Fruit fly (Drosophila melanogaster) whole organism, embryonic: Measurements from ENCODE around the gene wdn.

Experiments used
- ATbp ChIP-seq: fragments of 200-800 bp; sonication (Bioruptor generic); optimal IDR thresholded peaks from 2 replicates; lab custom pipeline; 2017; ENCODE audit warnings: missing biosample characterization, mild to moderate bottlenecking, missing genetic modification characterization, missing genetic modification reagents
- Adf1 ChIP-seq: fragments of 200-800 bp; sonication (Bioruptor generic); IDR thresholded peaks from 2 replicates; pipeline ENCODE4 v1.3.6; 2022; ENCODE audit warnings: missing biosample characterization, missing genetic modification characterization
- B-H1 ChIP-seq: fragments of 200-800 bp; sonication (Bioruptor generic); IDR thresholded peaks from 3 replicates; pipeline ENCODE4 v1.3.6; 2022; ENCODE audit warnings: missing biosample characterization, missing genetic modification characterization
- BEAF-32 ChIP-seq: fragments of 200-800 bp; sonication (Bioruptor generic); optimal IDR thresholded peaks from 3 replicates; lab custom pipeline; 2017; ENCODE audit warnings: missing biosample characterization, missing genetic modification characterization, mild to moderate bottlenecking, moderate library complexity, missing genetic modification reagents
- Bdp1 ChIP-seq: fragments of 200-800 bp; sonication (Bioruptor generic); optimal IDR thresholded peaks from 3 replicates; lab custom pipeline; 2016; ENCODE audit warnings: missing biosample characterization, missing genetic modification characterization
- Blimp-1 ChIP-seq: fragments of 200-800 bp; sonication (Bioruptor generic); optimal IDR thresholded peaks from 3 replicates; lab custom pipeline; 2018; ENCODE audit warnings: missing biosample characterization, missing genetic modification characterization, mild to moderate bottlenecking, moderate library complexity, missing genetic modification reagents
- CG10979 ChIP-seq: fragments of 200-800 bp; sonication (Bioruptor generic); optimal IDR thresholded peaks from 2 replicates; lab custom pipeline; 2018; ENCODE audit warnings: missing biosample characterization, mild to moderate bottlenecking, missing genetic modification characterization, moderate library complexity
- CG11398 ChIP-seq: fragments of 200-800 bp; sonication (Bioruptor generic); optimal IDR thresholded peaks from 2 replicates; lab custom pipeline; 2016; ENCODE audit warnings: missing biosample characterization, missing genetic modification characterization
- CG13894 ChIP-seq: fragments of 200-800 bp; sonication (Bioruptor generic); optimal IDR thresholded peaks from 3 replicates; lab custom pipeline; 2018; ENCODE audit warnings: missing biosample characterization, mild to moderate bottlenecking, missing genetic modification characterization, moderate library complexity
- CG14860 ChIP-seq: fragments of 200-800 bp; sonication (Bioruptor generic); IDR thresholded peaks from 3 replicates; pipeline ENCODE4 v1.3.6; 2022; ENCODE audit warnings: missing biosample characterization, missing genetic modification characterization; ENCODE audit not compliant: partially characterized antibody
- CG1603 ChIP-seq: fragments of 200-800 bp; sonication (Bioruptor generic); optimal IDR thresholded peaks from 2 replicates; lab custom pipeline; 2019; ENCODE audit warnings: missing biosample characterization, mild to moderate bottlenecking, missing genetic modification characterization, moderate library complexity
- CG17359 ChIP-seq: fragments of 200-800 bp; sonication (Bioruptor generic); optimal IDR thresholded peaks from 3 replicates; lab custom pipeline; 2018; ENCODE audit warnings: missing biosample characterization, mild to moderate bottlenecking, missing genetic modification characterization, moderate library complexity
- CG17802 ChIP-seq: fragments of 200-800 bp; sonication (Bioruptor generic); optimal IDR thresholded peaks from 2 replicates; lab custom pipeline; 2018; ENCODE audit warnings: missing biosample characterization, mild to moderate bottlenecking, missing genetic modification characterization, moderate library complexity
- CG17829 ChIP-seq: fragments of 200-800 bp; optimal IDR thresholded peaks from 2 replicates; lab custom pipeline; 2019; ENCODE audit warnings: missing biosample characterization, mild to moderate bottlenecking, missing genetic modification characterization, moderate library complexity
- CG2129 ChIP-seq: fragments of 200-800 bp; sonication (Bioruptor generic); IDR thresholded peaks from 2 replicates; pipeline ENCODE4 v1.3.6; 2022; ENCODE audit warnings: missing biosample characterization, missing genetic modification characterization; ENCODE audit not compliant: partially characterized antibody
- CG2202 ChIP-seq: fragments of 200-800 bp; sonication (Bioruptor generic); optimal IDR thresholded peaks from 2 replicates; lab custom pipeline; 2018; ENCODE audit warnings: missing biosample characterization, mild to moderate bottlenecking, missing genetic modification characterization
- CG4328 ChIP-seq: fragments of 200-800 bp; sonication (Bioruptor generic); optimal IDR thresholded peaks from 3 replicates; lab custom pipeline; 2017; ENCODE audit warnings: missing biosample characterization, missing genetic modification reagents, missing genetic modification characterization
- CG4730 ChIP-seq: fragments of 200-800 bp; sonication (Bioruptor generic); IDR thresholded peaks from 2 replicates; pipeline ENCODE4 v1.3.6; 2022; ENCODE audit warnings: missing biosample characterization, missing genetic modification characterization
- CG8290 ChIP-seq, 3 experiments: fragments of 200-800 bp; sonication (Bioruptor generic); optimal IDR thresholded peaks; 2 replicates each; lab custom pipeline; 2016 to 2019; ENCODE audit warnings: missing biosample characterization in 3 of 3, missing genetic modification characterization in 3 of 3, mild to moderate bottlenecking in 2 of 3, moderate library complexity in 1 of 3
- D19A ChIP-seq: fragments of 200-800 bp; optimal IDR thresholded peaks from 3 replicates; lab custom pipeline; 2019; ENCODE audit warnings: missing biosample characterization, mild to moderate bottlenecking, missing genetic modification characterization, moderate library complexity
- Dll ChIP-seq: fragments of 200-800 bp; sonication (Bioruptor generic); IDR thresholded peaks from 4 replicates; pipeline ENCODE4 v1.3.6; 2022; ENCODE audit warnings: missing biosample characterization, missing genetic modification characterization; ENCODE audit not compliant: partially characterized antibody
- E2f2 ChIP-seq: fragments of 200-800 bp; sonication (Bioruptor generic); IDR thresholded peaks from 2 replicates; pipeline ENCODE4 v1.3.6; 2022; ENCODE audit warnings: missing biosample characterization, missing genetic modification characterization
- Elba2 ChIP-seq: fragments of 200-800 bp; sonication (Bioruptor generic); optimal IDR thresholded peaks from 3 replicates; lab custom pipeline; 2016; ENCODE audit warnings: missing biosample characterization, missing genetic modification characterization
- Ets97D ChIP-seq: fragments of 200-800 bp; sonication (Bioruptor generic); optimal IDR thresholded peaks from 3 replicates; lab custom pipeline; 2016; ENCODE audit warnings: missing biosample characterization, missing genetic modification characterization
- HHEX ChIP-seq: fragments of 200-800 bp; sonication (Bioruptor generic); optimal IDR thresholded peaks from 3 replicates; lab custom pipeline; 2017; ENCODE audit warnings: missing biosample characterization, mild to moderate bottlenecking, missing genetic modification characterization, missing genetic modification reagents
- HmgD ChIP-seq: fragments of 200-800 bp; sonication (Bioruptor generic); optimal IDR thresholded peaks from 3 replicates; lab custom pipeline; 2016; ENCODE audit warnings: missing biosample characterization, missing genetic modification characterization
- MTF-1 ChIP-seq: fragments of 200-800 bp; sonication (Bioruptor generic); optimal IDR thresholded peaks from 2 replicates; lab custom pipeline; 2018; ENCODE audit warnings: missing biosample characterization, mild to moderate bottlenecking, missing genetic modification characterization, borderline replicate concordance
- Mad ChIP-seq: fragments of 200-800 bp; sonication (Bioruptor generic); optimal IDR thresholded peaks from 2 replicates; lab custom pipeline; 2016; ENCODE audit warnings: missing biosample characterization, missing genetic modification characterization
- Nf-YC ChIP-seq: fragments of 200-800 bp; optimal IDR thresholded peaks from 3 replicates; lab custom pipeline; 2019; ENCODE audit warnings: missing biosample characterization, mild to moderate bottlenecking, missing genetic modification characterization, moderate library complexity
- Oli ChIP-seq: fragments of 200-800 bp; sonication (Bioruptor generic); optimal IDR thresholded peaks from 2 replicates; lab custom pipeline; 2018; ENCODE audit warnings: missing biosample characterization, mild to moderate bottlenecking, missing genetic modification characterization, moderate library complexity
- Scr ChIP-seq: fragments of 200-800 bp; sonication (Bioruptor generic); IDR thresholded peaks from 2 replicates; pipeline ENCODE4 v1.3.6; 2022; ENCODE audit warnings: missing biosample characterization, missing genetic modification characterization; ENCODE audit not compliant: partially characterized antibody
- bowl ChIP-seq: fragments of 200-800 bp; sonication (Bioruptor generic); IDR thresholded peaks from 2 replicates; pipeline ENCODE4 v1.3.6; 2022; ENCODE audit warnings: missing biosample characterization, missing genetic modification characterization
- btn ChIP-seq: fragments of 200-800 bp; sonication (Bioruptor generic); optimal IDR thresholded peaks from 2 replicates; lab custom pipeline; 2016; ENCODE audit warnings: missing biosample characterization, missing genetic modification characterization
- chif ChIP-seq, 2 experiments: fragments of 200-800 bp; sonication (Bioruptor generic); optimal IDR thresholded peaks; 3 replicates each; lab custom pipeline; 2016; ENCODE audit warnings: missing biosample characterization in 2 of 2, missing genetic modification characterization in 2 of 2
- cwo ChIP-seq: fragments of 200-800 bp; sonication (Bioruptor generic); optimal IDR thresholded peaks from 3 replicates; lab custom pipeline; 2017; ENCODE audit warnings: missing biosample characterization, missing genetic modification characterization, mild to moderate bottlenecking, moderate library complexity, missing genetic modification reagents
- esg ChIP-seq: fragments of 200-800 bp; sonication (Bioruptor generic); conservative IDR thresholded peaks from 2 replicates; pipeline ENCODE4 v1.3.6; 2022; ENCODE audit warnings: missing biosample characterization, missing genetic modification characterization
- ewg ChIP-seq: fragments of 200-800 bp; sonication (Bioruptor generic); optimal IDR thresholded peaks from 3 replicates; lab custom pipeline; 2017; ENCODE audit warnings: mild to moderate bottlenecking, missing biosample characterization, missing genetic modification reagents, missing genetic modification characterization
- gce ChIP-seq: fragments of 200-800 bp; sonication (Bioruptor generic); IDR thresholded peaks from 3 replicates; pipeline ENCODE4 v1.3.6; 2022; ENCODE audit warnings: missing biosample characterization, missing genetic modification characterization
- grn ChIP-seq: fragments of 200-800 bp; sonication (Bioruptor generic); optimal IDR thresholded peaks from 3 replicates; lab custom pipeline; 2017; ENCODE audit warnings: missing biosample characterization, missing genetic modification characterization
- gsb-n ChIP-seq: fragments of 200-800 bp; sonication (Bioruptor generic); optimal IDR thresholded peaks from 3 replicates; lab custom pipeline; 2018; ENCODE audit warnings: missing biosample characterization, mild to moderate bottlenecking, missing genetic modification characterization
- her ChIP-seq: fragments of 200-800 bp; sonication (Bioruptor generic); optimal IDR thresholded peaks from 2 replicates; lab custom pipeline; 2016; ENCODE audit warnings: missing biosample characterization, missing genetic modification characterization
- jigr1 ChIP-seq: fragments of 200-800 bp; sonication (Bioruptor generic); IDR thresholded peaks from 3 replicates; pipeline ENCODE4 v1.3.6; 2022; ENCODE audit warnings: missing biosample characterization, missing genetic modification characterization
- oc ChIP-seq: fragments of 200-800 bp; sonication (Bioruptor generic); optimal IDR thresholded peaks from 2 replicates; lab custom pipeline; 2018; ENCODE audit warnings: missing biosample characterization, mild to moderate bottlenecking, missing genetic modification characterization, moderate library complexity
- pfk ChIP-seq: fragments of 200-800 bp; sonication (Bioruptor generic); optimal IDR thresholded peaks from 2 replicates; lab custom pipeline; 2018; ENCODE audit warnings: missing biosample characterization, mild to moderate bottlenecking, missing genetic modification characterization, moderate library complexity
- sens ChIP-seq: fragments of 200-800 bp; sonication (Bioruptor generic); peaks from one replicate; lab custom pipeline; 2016; ENCODE audit warnings: missing biosample characterization, missing genetic modification characterization
- sr ChIP-seq: fragments of 200-800 bp; sonication (Bioruptor generic); IDR thresholded peaks from 3 replicates; pipeline ENCODE4 v1.3.6; 2022; ENCODE audit warnings: missing biosample characterization, missing genetic modification characterization
- vvl ChIP-seq: fragments of 200-800 bp; sonication (Bioruptor generic); IDR thresholded peaks from 2 replicates; pipeline ENCODE4 v1.3.6; 2022; ENCODE audit warnings: missing biosample characterization, missing genetic modification characterization
- zf30C ChIP-seq: fragments of 200-800 bp; sonication (Bioruptor generic); optimal IDR thresholded peaks from 3 replicates; lab custom pipeline; 2018; ENCODE audit warnings: missing biosample characterization, mild to moderate bottlenecking, missing genetic modification characterization

The wdn gene

DNA sequence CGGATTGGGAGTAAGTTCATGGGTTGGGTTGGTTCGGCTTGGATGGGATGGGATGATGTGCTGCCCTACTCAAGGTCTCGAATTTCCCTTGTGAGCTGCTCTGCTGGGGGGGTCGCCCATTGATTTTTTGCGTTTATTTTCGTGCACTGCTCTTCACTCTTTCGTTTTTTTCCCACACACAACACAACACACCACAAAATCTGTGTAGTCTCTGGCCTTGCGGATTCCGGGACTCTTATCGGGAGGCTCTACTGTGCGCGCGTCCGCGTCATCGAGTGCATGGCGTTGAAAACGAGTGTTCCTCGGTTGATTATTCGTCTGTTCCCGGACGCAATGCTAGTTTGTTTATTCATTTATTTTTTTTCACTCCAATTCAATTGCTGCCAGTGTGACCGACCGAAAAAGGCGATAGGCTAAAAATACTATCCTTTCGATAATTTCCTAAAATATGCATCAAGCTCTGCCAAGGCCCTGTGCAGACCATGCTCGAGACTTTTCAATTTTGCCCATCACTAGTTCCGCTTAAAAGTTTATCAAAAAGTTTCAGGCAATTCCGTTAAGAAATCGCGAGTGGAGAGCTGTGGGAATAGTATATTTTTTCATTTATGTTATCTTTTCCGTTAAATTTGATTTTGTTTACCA, 20.6 kb upstream of the wdn start, which contains the start of gene WASp:
Gene WASp, minus strand, starts transcription at position 399 of the 642 bp plus-strand sequence.
- TF ChIP-seq Scr (GFP tag; lab: Robert Waterston, UW) (peak; percentile 64), gce (GFP tag; lab: Robert Waterston, UW) (0 out of 3 replicates have a peak, but pooled peaks have one; percentile 52), ATbp (GFP tag; lab: Kevin White, UChicago) (peak; percentile 60), CG14860 (peak; percentile 53; the same call in 1 of the 3 replicates), sens (GFP tag; lab: Kevin White, UChicago) (peak; percentile 95), CG1603 (tag; lab: Kevin White, UChicago) (no peak), bowl (GFP tag; lab: Robert Waterston, UW) (peak; percentile 40; the same call in 1 of the 2 replicates), Adf1 (no peak), Nf-YC (tag; lab: Kevin White, UChicago) (no peak), chif (GFP tag; optimal IDR thresholded peaks at IDR 0.05; lab: Kevin White, UChicago) (peak; percentile 54 to 75), CG11398 (GFP tag; lab: Kevin White, UChicago) (peak; percentile 65), Ets97D (peak; percentile 99), grn (GFP tag; lab: Kevin White, UChicago) (no peak), MTF-1 (GFP tag; lab: Kevin White, UChicago) (peak; percentile 60), pfk (GFP tag; lab: Kevin White, UChicago) (peak; percentile 14), esg (GFP tag; lab: Robert Waterston, UW) (no peak), Oli (tag; lab: Kevin White, UChicago) (peak; percentile 47), CG2129 (GFP tag; lab: Robert Waterston, UW) (no peak), HmgD (GFP tag; lab: Kevin White, UChicago) (peak; percentile 66), vvl (peak; percentile 87), CG13894 (tag; lab: Kevin White, UChicago) (no peak), zf30C (GFP tag; lab: Kevin White, UChicago) (no peak), Elba2 (peak; percentile 51), CG10979 (tag; lab: Kevin White, UChicago) (peak; percentile 39), D19A (tag; lab: Kevin White, UChicago) (no peak), Dll (GFP tag; lab: Robert Waterston, UW) (peak; percentile 52; the same call in 1 of the 4 replicates), sr (peak; percentile 63; the same call in 2 of the 3 replicates), Blimp-1 (peak; percentile 45), jigr1 (no peak), CG8290 (GFP tag; optimal IDR thresholded peaks at IDR 0.05; lab: Kevin White, UChicago) (no peak), CG8290 (tag; optimal IDR thresholded peaks at IDR 0.05; lab: Kevin White, UChicago) (no peak), her (peak; percentile 82), CG17359 (tag; lab: Kevin White, UChicago) (no peak), Bdp1 (GFP tag; lab: Kevin White, UChicago) (peak; percentile 44), CG17829 (tag; lab: Kevin White, UChicago) (peak; percentile 77), btn (GFP tag; lab: Kevin White, UChicago) (peak; percentile 37), Mad (peak; percentile 78), HHEX (GFP tag; lab: Kevin White, UChicago) (peak; percentile 55), gsb-n (tag; lab: Kevin White, UChicago) (no peak), CG4328 (GFP tag; lab: Kevin White, UChicago) (peak; percentile 70), E2f2 (GFP tag; lab: Robert Waterston, UW) (peak; percentile 73), B-H1 (GFP tag; lab: Robert Waterston, UW) (peak; percentile 44; the same call in 1 of the 3 replicates), CG4730 (GFP tag; lab: Robert Waterston, UW) (peak; percentile 50), CG2202 (peak; percentile 41), oc (tag; lab: Kevin White, UChicago) (peak; percentile 26), cwo (GFP tag; lab: Kevin White, UChicago) (no peak), CG17802 (peak; percentile 100), ewg (GFP tag; lab: Kevin White, UChicago) (peak; percentile 65), BEAF-32 (peak; percentile 73)
